Worm (Caenorhabditis elegans): ENCODE data around the gene F54D5.5.

Gene F54D5.5

DNA sequence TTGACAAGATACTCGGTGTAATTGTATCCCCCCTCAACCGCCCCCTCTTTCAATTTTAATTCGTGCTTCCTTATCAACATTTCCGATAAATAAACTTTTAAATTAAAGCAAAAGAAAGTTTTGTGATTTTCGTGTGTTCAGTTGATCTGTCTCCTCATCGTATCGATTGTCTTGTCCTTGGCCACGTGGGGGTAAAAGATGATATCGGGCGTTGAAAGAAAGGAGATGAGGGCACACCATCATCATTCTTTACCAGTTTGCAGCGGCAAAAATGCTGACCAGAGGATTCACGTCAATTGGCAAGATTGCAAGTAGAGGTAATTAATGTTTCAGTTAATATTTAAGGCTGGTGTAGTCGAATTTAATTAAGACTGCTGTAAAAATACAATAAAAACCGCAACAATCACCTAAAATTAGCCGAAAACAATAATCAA is 19.5 kb downstream of the F54D5.5 start, which contains the start of gene F54D5.7 (continued):
- no peak for TF ChIP-seq unc-55 (GFP tag; optimal IDR thresholded peaks at IDR 0.05)
- no peak for TF ChIP-seq alr-1 (tag; optimal IDR thresholded peaks at IDR 0.05)
- no peak for TF ChIP-seq nhr-237 (tag; optimal IDR thresholded peaks at IDR 0.05)
- TF ChIP-seq dmd-4 (tag; optimal IDR thresholded peaks at IDR 0.05), result no peak
- no peak for TF ChIP-seq zag-1 (tag; optimal IDR thresholded peaks at IDR 0.05)
- TF ChIP-seq unc-39 (tag; optimal IDR thresholded peaks at IDR 0.05), result no peak
- peak; percentile 3 for TF ChIP-seq ceh-16 (tag; optimal IDR thresholded peaks at IDR 0.05)
- no peak for TF ChIP-seq nhr-12 (tag; optimal IDR thresholded peaks at IDR 0.05)
- TF ChIP-seq peb-1 (tag; optimal IDR thresholded peaks at IDR 0.05), result no peak
- no peak for TF ChIP-seq skn-1 (tag; optimal IDR thresholded peaks at IDR 0.05)
- TF ChIP-seq unc-62 (GFP tag; optimal IDR thresholded peaks at IDR 0.05), result peak; percentile 20
- peak; percentile 96 for TF ChIP-seq ztf-4 (tag; optimal IDR thresholded peaks at IDR 0.05)
- TF ChIP-seq sma-9 (GFP tag; optimal IDR thresholded peaks at IDR 0.05), result peak; percentile 58
- TF ChIP-seq sma-9 (tag; optimal IDR thresholded peaks at IDR 0.05), result no peak
- TF ChIP-seq ceh-82 (tag; optimal IDR thresholded peaks at IDR 0.05), result no peak
- peak; percentile 97 for TF ChIP-seq crh-2 (tag; optimal IDR thresholded peaks at IDR 0.05)
- TF ChIP-seq fos-1 (tag; optimal IDR thresholded peaks at IDR 0.05), result peak; percentile 13
- peak; percentile 34 for TF ChIP-seq blmp-1 (tag; optimal IDR thresholded peaks at IDR 0.05; ENCODE audit: insufficient read depth)
- TF ChIP-seq lsy-2 (tag; optimal IDR thresholded peaks at IDR 0.05), result peak; percentile 24 to 75

ce11 chrII:11545952-11546325 is 20.9 kb downstream of the F54D5.5 start:
- no peak for TF ChIP-seq nhr-237 (tag; optimal IDR thresholded peaks at IDR 0.05)
- no peak for TF ChIP-seq nhr-77 (tag; optimal IDR thresholded peaks at IDR 0.05)
- no peak for TF ChIP-seq nhr-23 (tag; optimal IDR thresholded peaks at IDR 0.05)
- no peak for TF ChIP-seq fos-1 (tag; optimal IDR thresholded peaks at IDR 0.05)
- TF ChIP-seq nhr-11 (tag; optimal IDR thresholded peaks at IDR 0.05), result no peak
- no peak for TF ChIP-seq mbf-1 (tag; optimal IDR thresholded peaks at IDR 0.05)
- no peak for TF ChIP-seq dmd-4 (tag; optimal IDR thresholded peaks at IDR 0.05)
- no peak for TF ChIP-seq peb-1 (tag; optimal IDR thresholded peaks at IDR 0.05)
- TF ChIP-seq mdl-1 (tag; optimal IDR thresholded peaks at IDR 0.05), result no peak
- TF ChIP-seq F13H6.1 (tag; optimal IDR thresholded peaks at IDR 0.05), result no peak
- no peak for TF ChIP-seq unc-62 (GFP tag; optimal IDR thresholded peaks at IDR 0.05)
- no peak for TF ChIP-seq snpc-4 (tag; optimal IDR thresholded peaks at IDR 0.05)
- TF ChIP-seq zag-1 (tag; optimal IDR thresholded peaks at IDR 0.05), result no peak
- no peak for TF ChIP-seq lsy-2 (tag; optimal IDR thresholded peaks at IDR 0.05)
- no peak for TF ChIP-seq lin-39 (tag; optimal IDR thresholded peaks at IDR 0.05)
- no peak for TF ChIP-seq blmp-1 (tag; optimal IDR thresholded peaks at IDR 0.05; ENCODE audit: insufficient read depth)
- TF ChIP-seq Y55F3AM.14 (GFP tag; optimal IDR thresholded peaks at IDR 0.05), result no peak

ce11 chrII:11545299-11545951 is 21.4 kb downstream of the F54D5.5 start, which contains the start of gene dnj-13:
TSS of gene dnj-13 (plus strand) at chrII:11545701.
- TF ChIP-seq fos-1 (tag; optimal IDR thresholded peaks at IDR 0.05), result peak; percentile 81
- TF ChIP-seq alr-1 (tag; optimal IDR thresholded peaks at IDR 0.05), result peak; percentile 7
- peak; percentile 14 for TF ChIP-seq dmd-4 (tag; optimal IDR thresholded peaks at IDR 0.05)
- TF ChIP-seq ztf-11 (tag; optimal IDR thresholded peaks at IDR 0.05), result no peak
- peak; percentile 87 for TF ChIP-seq nhr-25 (tag; optimal IDR thresholded peaks at IDR 0.05)
- peak; percentile 88 for TF ChIP-seq lin-11 (tag; optimal IDR thresholded peaks at IDR 0.05)
- TF ChIP-seq ceh-82 (tag; optimal IDR thresholded peaks at IDR 0.05), result peak; percentile 54
- TF ChIP-seq ztf-4 (tag; optimal IDR thresholded peaks at IDR 0.05), result peak; percentile 89
- peak; percentile 91 for TF ChIP-seq mab-5 (tag; optimal IDR thresholded peaks at IDR 0.05)
- no peak for TF ChIP-seq nhr-11 (tag; optimal IDR thresholded peaks at IDR 0.05)
- TF ChIP-seq ceh-16 (tag; optimal IDR thresholded peaks at IDR 0.05), result peak; percentile 58
- TF ChIP-seq nhr-12 (tag; optimal IDR thresholded peaks at IDR 0.05), result no peak
- TF ChIP-seq peb-1 (tag; optimal IDR thresholded peaks at IDR 0.05), result no peak
- peak; percentile 90 for TF ChIP-seq gmeb-1 (tag; optimal IDR thresholded peaks at IDR 0.05)
- TF ChIP-seq ama-1 (optimal IDR thresholded peaks at IDR 0.05), result peak; percentile 88
- TF ChIP-seq nhr-237 (tag; optimal IDR thresholded peaks at IDR 0.05), result peak; percentile 43
- TF ChIP-seq elt-1 (tag; optimal IDR thresholded peaks at IDR 0.05), result no peak
- peak; percentile 61 for TF ChIP-seq skn-1 (tag; optimal IDR thresholded peaks at IDR 0.05)
- peak; percentile 82 for TF ChIP-seq nhr-77 (tag; optimal IDR thresholded peaks at IDR 0.05)
- peak; percentile 89 for TF ChIP-seq nhr-6 (tag; optimal IDR thresholded peaks at IDR 0.05)
- TF ChIP-seq lin-13 (GFP tag; optimal IDR thresholded peaks at IDR 0.05), result peak; percentile 92
- TF ChIP-seq unc-55 (GFP tag; optimal IDR thresholded peaks at IDR 0.05), result peak; percentile 95
- peak; percentile 52 for TF ChIP-seq R02D3.7 (tag; optimal IDR thresholded peaks at IDR 0.05)
- peak; percentile 32 for TF ChIP-seq unc-62 (GFP tag; optimal IDR thresholded peaks at IDR 0.05)
- TF ChIP-seq C34F6.9 (tag; optimal IDR thresholded peaks at IDR 0.05), result peak; percentile 92
- TF ChIP-seq aly-2 (tag; optimal IDR thresholded peaks at IDR 0.05), result no peak
- TF ChIP-seq nhr-21 (tag; optimal IDR thresholded peaks at IDR 0.05), result peak; percentile 90
- TF ChIP-seq sem-4 (tag; optimal IDR thresholded peaks at IDR 0.05), result peak; percentile 96
- peak; percentile 82 for TF ChIP-seq nhr-10 (tag; optimal IDR thresholded peaks at IDR 0.05)
- peak; percentile 70 for TF ChIP-seq zag-1 (tag; optimal IDR thresholded peaks at IDR 0.05)
- peak; percentile 98 for TF ChIP-seq sma-3 (GFP tag; optimal IDR thresholded peaks at IDR 0.05)
- peak; percentile 89 to 92 for TF ChIP-seq lsy-2 (tag; optimal IDR thresholded peaks at IDR 0.05)
- TF ChIP-seq Y55F3AM.14 (GFP tag; optimal IDR thresholded peaks at IDR 0.05), result peak; percentile 94
- peak; percentile 53 to 78 for TF ChIP-seq mdl-1 (tag; optimal IDR thresholded peaks at IDR 0.05)
- peak; percentile 76 for TF ChIP-seq egl-27 (tag; optimal IDR thresholded peaks at IDR 0.05)
- no peak for TF ChIP-seq ztf-1 (GFP tag; conservative IDR thresholded peaks at IDR 0.05)
- TF ChIP-seq mbf-1 (tag; optimal IDR thresholded peaks at IDR 0.05), result no peak

Measured in whole organism, L2 larva.